Worm (Caenorhabditis elegans): ENCODE measurements around the gene tkt-1.

ce11 chrIV:10273360-10273759 lies 29.9 kb downstream of the tkt-1 start:
- no peak for TF ChIP-seq hlh-12 (tag; optimal IDR thresholded peaks at IDR 0.05)
- no peak for TF ChIP-seq lin-26 (GFP tag; IDR thresholded peaks at IDR 0.05)
- no peak for TF ChIP-seq ceh-27 (GFP tag; optimal IDR thresholded peaks at IDR 0.05)
- TF ChIP-seq ztf-3 (GFP tag; optimal IDR thresholded peaks at IDR 0.05), result no peak
- no peak for TF ChIP-seq attf-5 (GFP tag; optimal IDR thresholded peaks at IDR 0.05)
- TF ChIP-seq hrde-1 (tag; optimal IDR thresholded peaks at IDR 0.05; ENCODE audit: borderline replicate concordance), result no peak

Data from whole organism, young adult.